Worm (Caenorhabditis elegans): ENCODE measurements around the gene ergi-1.
A peak's percentile ranks its signal among the peaks of the same experiment; 100 is the strongest.

The ergi-1 gene

DNA sequence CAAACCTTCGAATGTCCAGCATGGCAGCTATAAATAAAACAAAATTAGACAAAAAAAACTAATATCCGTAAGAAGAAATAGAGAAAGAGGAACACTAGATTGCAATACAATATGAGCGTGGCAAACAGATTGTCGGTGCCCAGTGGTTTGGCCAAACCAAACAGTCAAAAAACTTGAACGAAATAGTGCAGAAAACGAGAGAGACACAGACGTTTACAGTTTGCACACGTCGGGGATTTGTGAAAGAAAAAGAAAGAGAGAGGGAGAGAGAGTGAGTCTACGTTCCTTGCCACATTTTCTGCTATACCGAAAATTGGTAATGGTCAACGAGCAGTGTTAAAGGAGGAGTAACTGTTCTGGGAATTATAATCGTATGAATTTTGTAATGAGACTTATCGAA lies at the start of gene ergi-1:
TSS of gene ergi-1 (minus strand) at position 101 of the 400 bp plus-strand sequence.
- no peak for TF ChIP-seq nhr-11 (tag; optimal IDR thresholded peaks at IDR 0.05)

- TF ChIP-seq F37D6.2 (tag; optimal IDR thresholded peaks at IDR 0.05) = no peak
- no peak for TF ChIP-seq rbr-2 (tag; optimal IDR thresholded peaks at IDR 0.05)
- TF ChIP-seq aha-1 (tag) = peak; percentile 70
- TF ChIP-seq daf-12 (tag; optimal IDR thresholded peaks at IDR 0.05) = no peak
- no peak for TF ChIP-seq Y5F2A.4 (GFP tag; optimal IDR thresholded peaks at IDR 0.05)
- TF ChIP-seq mes-2 (tag; optimal IDR thresholded peaks at IDR 0.05; ENCODE audit: poor library complexity, severe bottlenecking) = no peak
- TF ChIP-seq dmd-6 (GFP tag; IDR thresholded peaks at IDR 0.05) = no peak
- TF ChIP-seq sdz-12 (GFP tag; optimal IDR thresholded peaks at IDR 0.05) = no peak
These were observed 48.9 kb upstream of the ergi-1 start, which contains the start of gene F49H12.3 for ce11 chrX:2084019-2084418. TSS of gene F49H12.3 (plus strand) at chrX:2084375.

- TF ChIP-seq jun-1 (tag; optimal IDR thresholded peaks at IDR 0.05) (no peak), aha-1 (tag) (peak; percentile 44)
These were observed 44.5 kb upstream of the ergi-1 start, which contains the start of gene F49H12.4 for ce11 chrX:2079536-2079935. TSS of gene F49H12.4 (plus strand) at chrX:2079836.

DNA sequence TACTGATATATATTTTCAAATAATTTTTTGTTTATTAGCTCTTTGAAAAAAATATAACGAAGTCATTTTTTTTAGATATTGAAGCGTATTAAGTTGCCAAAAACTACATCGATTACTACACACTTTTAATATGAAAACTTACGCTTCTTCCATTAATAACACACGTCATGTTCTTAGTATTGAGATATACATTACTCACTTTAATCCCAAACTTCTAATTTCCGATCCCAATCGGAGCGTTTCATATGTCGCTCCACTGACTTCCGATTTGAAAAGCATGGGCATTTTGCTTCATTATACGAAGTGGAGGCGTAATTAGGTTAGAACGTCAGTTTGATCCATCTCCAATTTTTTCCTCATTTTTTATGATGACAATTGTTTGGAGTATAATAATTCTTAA lies 43.8 kb upstream of the ergi-1 start:
- TF ChIP-seq hlh-30 (tag; optimal IDR thresholded peaks at IDR 0.05; ENCODE audit: insufficient read depth) = no peak
- TF ChIP-seq gei-8 (GFP tag; optimal IDR thresholded peaks at IDR 0.05) = no peak
- TF ChIP-seq F26F4.8 (GFP tag; conservative IDR thresholded peaks at IDR 0.05) = no peak
- no peak for TF ChIP-seq nhr-111 (GFP tag; optimal IDR thresholded peaks at IDR 0.05)
- peak; percentile 89 for TF ChIP-seq aha-1 (tag)
- TF ChIP-seq aly-2 (tag; optimal IDR thresholded peaks at IDR 0.05) = no peak
- TF ChIP-seq pha-4 (GFP tag; IDR thresholded peaks at IDR 0.05) = no peak
- no peak for TF ChIP-seq pha-4 (tag; optimal IDR thresholded peaks at IDR 0.05)
- TF ChIP-seq lir-3 (tag; optimal IDR thresholded peaks at IDR 0.05) = no peak
- no peak for TF ChIP-seq nhr-41 (GFP tag; IDR thresholded peaks at IDR 0.05)

DNA sequence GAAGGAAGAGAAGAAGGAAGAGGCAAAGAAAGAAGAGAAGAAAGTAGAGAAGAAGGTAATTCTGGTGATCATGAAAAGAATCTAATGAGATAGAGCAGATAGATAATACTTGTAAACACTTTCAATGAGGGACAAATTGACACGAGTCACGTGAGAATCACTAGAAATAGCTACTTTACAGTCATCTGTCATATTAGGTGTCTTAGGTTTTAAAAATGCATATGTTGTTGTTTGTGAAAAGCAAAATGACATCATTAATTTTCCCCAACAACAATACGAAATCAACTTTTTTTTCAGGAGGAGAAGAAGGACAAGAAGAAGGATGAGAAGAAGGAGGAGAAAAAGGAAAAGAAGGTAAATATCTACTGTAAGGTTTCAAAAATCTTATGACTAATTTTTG lies 40.1 kb upstream of the ergi-1 start:
- TF ChIP-seq lin-1 (GFP tag; IDR thresholded peaks at IDR 0.05) (no peak), lin-38 (GFP tag; IDR thresholded peaks at IDR 0.05) (no peak), unc-62 (GFP tag; optimal IDR thresholded peaks at IDR 0.05 in 1 of 2) (peak in 1 of 2 experiments; percentile 36), unc-62 (tag; optimal IDR thresholded peaks at IDR 0.05) (no peak), hlh-30 (tag; optimal IDR thresholded peaks at IDR 0.05; ENCODE audit: insufficient read depth) (peak; percentile 30)

DNA sequence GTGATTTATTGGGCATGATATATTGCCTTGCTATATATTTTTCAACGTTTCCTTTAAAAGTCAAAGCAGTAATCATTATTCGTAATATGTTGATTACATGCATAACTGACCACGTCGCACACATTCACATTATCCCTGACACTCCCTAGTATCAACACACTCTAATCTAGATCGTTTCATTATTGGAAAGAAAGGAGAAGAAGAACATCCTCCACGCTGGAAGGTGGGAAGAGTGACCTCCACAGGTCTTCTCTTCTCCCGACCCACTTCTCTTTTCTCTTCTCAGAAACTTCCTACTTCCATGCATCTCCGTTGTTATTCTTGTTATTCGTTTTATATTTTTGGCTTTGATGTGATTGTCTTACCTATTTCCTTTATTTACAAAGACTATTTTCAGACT lies 39.0 kb upstream of the ergi-1 start, which contains the start of gene txdc-12.2:
TSS of gene txdc-12.2 (plus strand) at position 396 of the 400 bp plus-strand sequence.
- TF ChIP-seq nhr-25 (tag; optimal IDR thresholded peaks at IDR 0.05; ENCODE audit: borderline replicate concordance, insufficient read depth) = peak; percentile 27
- no peak for TF ChIP-seq hif-1 (tag; optimal IDR thresholded peaks at IDR 0.05)
- peak; percentile 37 for TF ChIP-seq mxl-3 (GFP tag; optimal IDR thresholded peaks at IDR 0.05)
- TF ChIP-seq hlh-30 (tag; optimal IDR thresholded peaks at IDR 0.05; ENCODE audit: insufficient read depth) = peak; percentile 10
- no peak for TF ChIP-seq F10B5.3 (tag; optimal IDR thresholded peaks at IDR 0.05)
- peak; percentile 21 for TF ChIP-seq nhr-28 (tag; optimal IDR thresholded peaks at IDR 0.05)
- peak in 1 of 2 experiments; percentile 90 for TF ChIP-seq unc-62 (GFP tag; optimal IDR thresholded peaks at IDR 0.05 in 1 of 2)
- TF ChIP-seq unc-62 (tag; optimal IDR thresholded peaks at IDR 0.05) = no peak

- TF ChIP-seq Y48G9A.11 (GFP tag; IDR thresholded peaks at IDR 0.05) = no peak
- TF ChIP-seq lin-13 (GFP tag; optimal IDR thresholded peaks at IDR 0.05) = peak; percentile 34
- TF ChIP-seq zip-11 (GFP tag; IDR thresholded peaks at IDR 0.05) = no peak
- peak; percentile 61 for TF ChIP-seq rbr-2 (tag; optimal IDR thresholded peaks at IDR 0.05)
- peak in 1 of 2 experiments; percentile 36 for TF ChIP-seq hif-1 (tag; optimal IDR thresholded peaks at IDR 0.05)
- TF ChIP-seq nhr-76 (tag; optimal IDR thresholded peaks at IDR 0.05) = no peak
- peak; percentile 81 for TF ChIP-seq dmd-6 (GFP tag; IDR thresholded peaks at IDR 0.05)
- TF ChIP-seq duxl-1 (tag; optimal IDR thresholded peaks at IDR 0.05; ENCODE audit: poor library complexity) = peak; percentile 52
- TF ChIP-seq jun-1 (tag; optimal IDR thresholded peaks at IDR 0.05) = no peak
- TF ChIP-seq daf-8 (GFP tag; IDR thresholded peaks at IDR 0.05) = no peak
- TF ChIP-seq daf-16 (GFP tag; optimal IDR thresholded peaks at IDR 0.05) = peak in 1 of 2 experiments; percentile 32
- peak; percentile 95 for TF ChIP-seq daf-16 (tag; optimal IDR thresholded peaks at IDR 0.05)
- TF ChIP-seq Y5F2A.4 (GFP tag; optimal IDR thresholded peaks at IDR 0.05) = no peak
- peak; percentile 40 for TF ChIP-seq dpl-1 (GFP tag; optimal IDR thresholded peaks at IDR 0.05)
- peak; percentile 55; the same call in 1 of the 2 replicates for TF ChIP-seq php-3 (GFP tag; IDR thresholded peaks at IDR 0.05)
- TF ChIP-seq nhr-25 (tag; optimal IDR thresholded peaks at IDR 0.05; ENCODE audit: borderline replicate concordance, insufficient read depth) = peak; percentile 58
These were observed 36.4 kb upstream of the ergi-1 start for ce11 chrX:2071392-2072001.
